Worm (Caenorhabditis elegans) whole organism, L2 larva: ENCODE results near the gene T28D6.3.

Experiments
- R02D3.7 ChIP-seq: fragments of 150-350 bp; optimal IDR thresholded peaks from 2 replicates; lab custom pipeline; 2014; ENCODE audit warnings: missing biosample characterization, missing genetic modification characterization
- ZK546.5 ChIP-seq: sonication (generic microtip); optimal IDR thresholded peaks from 2 replicates; lab custom pipeline; 2017; ENCODE audit warnings: missing biosample characterization, missing genetic modification characterization
- ceh-82 ChIP-seq: fragments of 150-350 bp; optimal IDR thresholded peaks from 2 replicates; lab custom pipeline; 2014; ENCODE audit warnings: missing biosample characterization, missing genetic modification characterization
- lin-11 ChIP-seq: fragments of 150-350 bp; sonication (generic microtip); optimal IDR thresholded peaks from 2 replicates; lab custom pipeline; 2014; ENCODE audit warnings: missing biosample characterization, missing genetic modification characterization, inconsistent platforms, mixed read lengths
- lin-13 ChIP-seq: fragments of 150-350 bp; optimal IDR thresholded peaks from 2 replicates; lab custom pipeline; 2014; ENCODE audit warnings: missing biosample characterization, missing genetic modification reagents, missing genetic modification characterization
- lin-39 ChIP-seq: fragments of 150-350 bp; optimal IDR thresholded peaks from 2 replicates; lab custom pipeline; 2014; ENCODE audit warnings: missing biosample characterization, missing genetic modification reagents, missing genetic modification characterization
- lsy-2 ChIP-seq, 2 experiments: fragments of 150-350 bp in 1 of 2; sonication (generic microtip) in 1 of 2; optimal IDR thresholded peaks; 2 replicates each; lab custom pipeline; 2014 to 2017; ENCODE audit warnings: missing biosample characterization in 2 of 2, missing genetic modification characterization in 2 of 2
- mdl-1 ChIP-seq, 2 experiments: fragments of 150-350 bp in 1 of 2; sonication (generic microtip) in 1 of 2; optimal IDR thresholded peaks; 2 replicates each; lab custom pipeline; 2017; ENCODE audit warnings: missing biosample characterization in 2 of 2, missing genetic modification characterization in 2 of 2
- nhr-23 ChIP-seq: fragments of 150-350 bp; optimal IDR thresholded peaks from 2 replicates; lab custom pipeline; 2014; ENCODE audit warnings: missing biosample characterization, missing genetic modification reagents, missing genetic modification characterization
- nhr-25 ChIP-seq: fragments of 150-350 bp; sonication (generic microtip); optimal IDR thresholded peaks from 3 replicates; lab custom pipeline; 2014; ENCODE audit warnings: missing biosample characterization, missing genetic modification characterization
- nhr-77 ChIP-seq: fragments of 150-350 bp; optimal IDR thresholded peaks from 2 replicates; lab custom pipeline; 2014; ENCODE audit warnings: missing biosample characterization, missing genetic modification characterization
- peb-1 ChIP-seq: fragments of 150-350 bp; optimal IDR thresholded peaks from 2 replicates; lab custom pipeline; 2014; ENCODE audit warnings: missing biosample characterization, missing genetic modification characterization
- skn-1 ChIP-seq: sonication (generic microtip); optimal IDR thresholded peaks from 2 replicates; lab custom pipeline; 2017; ENCODE audit warnings: missing biosample characterization, missing genetic modification characterization

DNA sequence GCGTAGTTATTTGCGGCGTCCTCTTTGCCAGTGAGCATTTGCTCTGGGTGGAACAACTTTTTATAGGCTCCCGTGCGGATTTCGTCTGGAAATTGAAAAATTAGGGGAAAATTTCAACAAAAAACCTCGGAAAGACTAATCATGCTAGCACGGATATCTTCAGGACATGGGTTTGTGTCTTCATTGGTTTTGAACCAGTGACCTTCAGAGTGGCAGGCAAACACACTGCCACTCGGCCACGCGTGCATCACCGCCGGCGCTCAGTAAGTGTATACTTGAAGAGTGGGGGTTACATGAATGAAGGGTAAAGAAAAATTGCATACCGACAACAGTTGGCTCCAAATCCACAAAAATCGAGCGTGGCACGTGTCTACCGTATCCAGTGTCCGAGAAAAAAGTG is 4.7 kb downstream of the T28D6.3 start:
- no peak for TF ChIP-seq nhr-23
- no peak for TF ChIP-seq nhr-77 (tag; lab: Kevin White, UChicago)
- TF ChIP-seq ceh-82 (tag; lab: Kevin White, UChicago), result no peak
- TF ChIP-seq lin-39 (tag; lab: Kevin White, UChicago), result no peak
- TF ChIP-seq lin-11 (tag; lab: Kevin White, UChicago), result peak; percentile 38
- peak in 1 of 2 experiments; percentile 34 for TF ChIP-seq lsy-2 (tag; optimal IDR thresholded peaks at IDR 0.05; lab: Kevin White, UChicago)
- TF ChIP-seq peb-1 (tag; lab: Kevin White, UChicago), result no peak
- TF ChIP-seq skn-1, result no peak
- TF ChIP-seq lin-13 (GFP tag; lab: Kevin White, UChicago), result no peak
- peak in 1 of 2 experiments; percentile 14 for TF ChIP-seq mdl-1 (tag; optimal IDR thresholded peaks at IDR 0.05; lab: Kevin White, UChicago)
- TF ChIP-seq R02D3.7 (tag; lab: Kevin White, UChicago), result no peak
- no peak for TF ChIP-seq nhr-25 (tag; lab: Kevin White, UChicago)
- TF ChIP-seq ZK546.5, result no peak
